Worm (Caenorhabditis elegans): ENCODE measurements around the gene cpz-2.

- TF ChIP-seq him-1 (tag; optimal IDR thresholded peaks at IDR 0.05) (no peak), W03F9.2 (tag; optimal IDR thresholded peaks at IDR 0.05) (no peak)
Measured at ce11 chrV:13358823-13359592, 22.0 kb upstream of the cpz-2 start, which contains the start of gene F32H5.3.

Data from whole organism, L4/young adult.